Fruit fly (Drosophila melanogaster) whole organism, embryonic: Measurements from ENCODE around the gene CG9164.

Source experiments
- Atf3 ChIP-seq: fragments of 200-800 bp; sonication (Bioruptor generic); optimal IDR thresholded peaks from 3 replicates; lab custom pipeline; 2016; ENCODE audit warnings: missing biosample characterization, missing genetic modification characterization
- CG10267 ChIP-seq: fragments of 200-800 bp; sonication (Bioruptor generic); optimal IDR thresholded peaks from 2 replicates; lab custom pipeline; 2018; ENCODE audit warnings: missing biosample characterization, mild to moderate bottlenecking, missing genetic modification characterization, moderate library complexity
- CG10274 ChIP-seq: fragments of 200-800 bp; sonication (Bioruptor generic); optimal IDR thresholded peaks from 3 replicates; lab custom pipeline; 2017; ENCODE audit warnings: missing biosample characterization, mild to moderate bottlenecking, missing genetic modification characterization
- CG10543 ChIP-seq: fragments of 200-800 bp; sonication (Bioruptor generic); optimal IDR thresholded peaks from 3 replicates; lab custom pipeline; 2017; ENCODE audit warnings: missing biosample characterization, mild to moderate bottlenecking, missing genetic modification characterization, moderate library complexity
- CG11085 ChIP-seq: fragments of 200-800 bp; sonication (Bioruptor generic); IDR thresholded peaks from 2 replicates; pipeline ENCODE4 v1.3.6; 2022; ENCODE audit warnings: missing biosample characterization, missing genetic modification characterization
- CG11723 ChIP-seq: fragments of 200-800 bp; sonication (Bioruptor generic); optimal IDR thresholded peaks from 2 replicates; lab custom pipeline; 2017; ENCODE audit warnings: missing biosample characterization, mild to moderate bottlenecking, missing genetic modification characterization
- CG13775 ChIP-seq: fragments of 200-800 bp; sonication (Bioruptor generic); optimal IDR thresholded peaks from 3 replicates; lab custom pipeline; 2017; ENCODE audit warnings: missing biosample characterization, mild to moderate bottlenecking, missing genetic modification characterization
- CG14050 ChIP-seq: fragments of 200-800 bp; sonication (Bioruptor generic); IDR thresholded peaks from 3 replicates; pipeline ENCODE4 v1.3.6; 2022; ENCODE audit warnings: missing biosample characterization, missing genetic modification characterization
- CG15073 ChIP-seq: fragments of 200-800 bp; sonication (Bioruptor generic); optimal IDR thresholded peaks from 2 replicates; lab custom pipeline; 2016; ENCODE audit warnings: missing biosample characterization, missing genetic modification characterization
- CG15514 ChIP-seq: fragments of 200-800 bp; sonication (Bioruptor generic); optimal IDR thresholded peaks from 3 replicates; lab custom pipeline; 2017; ENCODE audit warnings: missing biosample characterization, missing genetic modification characterization, mild to moderate bottlenecking, moderate library complexity, missing genetic modification reagents
- CG2129 ChIP-seq: fragments of 200-800 bp; sonication (Bioruptor generic); IDR thresholded peaks from 2 replicates; pipeline ENCODE4 v1.3.6; 2022; ENCODE audit warnings: missing biosample characterization, missing genetic modification characterization; ENCODE audit not compliant: partially characterized antibody
- CG2678 ChIP-seq: fragments of 200-800 bp; sonication (Bioruptor generic); optimal IDR thresholded peaks from 3 replicates; lab custom pipeline; 2019; ENCODE audit warnings: missing biosample characterization, mild to moderate bottlenecking, missing genetic modification characterization, moderate library complexity
- CG2712 ChIP-seq: fragments of 200-800 bp; optimal IDR thresholded peaks from 3 replicates; lab custom pipeline; 2019; ENCODE audit warnings: missing biosample characterization, mild to moderate bottlenecking, missing genetic modification characterization, moderate library complexity
- CG31224 ChIP-seq: fragments of 200-800 bp; sonication (Bioruptor generic); IDR thresholded peaks from 2 replicates; pipeline ENCODE4 v1.3.6; 2022; ENCODE audit warnings: missing biosample characterization, missing genetic modification characterization
- CG3163 ChIP-seq: fragments of 200-800 bp; sonication (Bioruptor generic); optimal IDR thresholded peaks from 3 replicates; lab custom pipeline; 2016; ENCODE audit warnings: missing biosample characterization, missing genetic modification characterization
- CG34376 ChIP-seq: fragments of 200-800 bp; sonication (Bioruptor generic); optimal IDR thresholded peaks from 2 replicates; lab custom pipeline; 2018; ENCODE audit warnings: missing biosample characterization, mild to moderate bottlenecking, missing genetic modification characterization
- CG6765 ChIP-seq: fragments of 200-800 bp; sonication (Bioruptor generic); optimal IDR thresholded peaks from 3 replicates; lab custom pipeline; 2017; ENCODE audit warnings: missing biosample characterization, mild to moderate bottlenecking, missing genetic modification characterization
- CG7372 ChIP-seq: fragments of 200-800 bp; sonication (Bioruptor generic); IDR thresholded peaks from 2 replicates; pipeline ENCODE4 v1.3.6; 2022; ENCODE audit warnings: missing biosample characterization, missing genetic modification characterization
- CG7745 ChIP-seq: fragments of 200-800 bp; sonication (Bioruptor generic); optimal IDR thresholded peaks from 2 replicates; lab custom pipeline; 2018; ENCODE audit warnings: missing biosample characterization, mild to moderate bottlenecking, missing genetic modification characterization, moderate library complexity
- CG8388 ChIP-seq: fragments of 200-800 bp; sonication (Bioruptor generic); optimal IDR thresholded peaks from 2 replicates; lab custom pipeline; 2019; ENCODE audit warnings: missing biosample characterization, mild to moderate bottlenecking, missing genetic modification characterization, moderate library complexity
- CG8765 ChIP-seq: fragments of 200-800 bp; sonication (Bioruptor generic); IDR thresholded peaks from 2 replicates; pipeline ENCODE4 v1.3.6; 2022; ENCODE audit warnings: missing biosample characterization, missing genetic modification characterization
- CG9609 ChIP-seq: fragments of 200-800 bp; sonication (Bioruptor generic); optimal IDR thresholded peaks from 3 replicates; lab custom pipeline; 2016; ENCODE audit warnings: missing biosample characterization, missing genetic modification characterization
- CTCF ChIP-seq: fragments of 200-800 bp; sonication (Bioruptor generic); optimal IDR thresholded peaks from 2 replicates; lab custom pipeline; 2017; ENCODE audit warnings: missing biosample characterization, mild to moderate bottlenecking, missing genetic modification characterization, moderate library complexity
- CrebB ChIP-seq: fragments of 200-800 bp; sonication (Bioruptor generic); optimal IDR thresholded peaks from 3 replicates; lab custom pipeline; 2018; ENCODE audit warnings: missing biosample characterization, mild to moderate bottlenecking, missing genetic modification characterization
- Drgx ChIP-seq: fragments of 200-800 bp; sonication (Bioruptor generic); IDR thresholded peaks from 2 replicates; pipeline ENCODE4 v1.3.6; 2022; ENCODE audit warnings: missing biosample characterization, missing genetic modification characterization
- HHEX ChIP-seq: fragments of 200-800 bp; sonication (Bioruptor generic); optimal IDR thresholded peaks from 3 replicates; lab custom pipeline; 2017; ENCODE audit warnings: missing biosample characterization, mild to moderate bottlenecking, missing genetic modification characterization, missing genetic modification reagents
- HLH3B ChIP-seq: fragments of 200-800 bp; sonication (Bioruptor generic); IDR thresholded peaks from 2 replicates; pipeline ENCODE4 v1.3.6; 2022; ENCODE audit warnings: missing biosample characterization, missing genetic modification characterization
- Hr51 ChIP-seq, 2 experiments: fragments of 200-800 bp; sonication (Bioruptor generic); optimal IDR thresholded peaks; 2 replicates in 1 of 2; 3 replicates in 1 of 2; lab custom pipeline; 2016 to 2018; ENCODE audit warnings: missing biosample characterization in 2 of 2, missing genetic modification characterization in 2 of 2, mild to moderate bottlenecking in 1 of 2, moderate library complexity in 1 of 2
- Pdp1 ChIP-seq, 2 experiments: fragments of 200-800 bp; sonication (Bioruptor generic); optimal IDR thresholded peaks; 3 replicates each; lab custom pipeline; 2016; ENCODE audit warnings: missing biosample characterization in 2 of 2, missing genetic modification characterization in 2 of 2, mild to moderate bottlenecking in 1 of 2, moderate library complexity in 1 of 2
- Ssrp ChIP-seq: fragments of 200-800 bp; sonication (Bioruptor generic); optimal IDR thresholded peaks from 2 replicates; lab custom pipeline; 2018; ENCODE audit warnings: missing biosample characterization, mild to moderate bottlenecking, missing genetic modification characterization, moderate library complexity
- Stat92E ChIP-seq, 3 experiments: fragments of >200 bp in 2 of 3; fragments of 200-800 bp in 1 of 3; sonication (Bioruptor generic) in 1 of 3; optimal IDR thresholded peaks; 2 replicates each; lab custom pipeline; 2017 to 2019; ENCODE audit warnings: missing biosample characterization in 3 of 3, missing genetic modification characterization in 3 of 3, mild to moderate bottlenecking in 1 of 3, moderate library complexity in 1 of 3
- Xbp1 ChIP-seq: fragments of 200-800 bp; sonication (Bioruptor generic); optimal IDR thresholded peaks from 3 replicates; lab custom pipeline; 2016; ENCODE audit warnings: missing biosample characterization, mild to moderate bottlenecking, missing genetic modification characterization
- br ChIP-seq: fragments of >200 bp; optimal IDR thresholded peaks from 2 replicates; lab custom pipeline; 2017
- chm ChIP-seq: fragments of 200-800 bp; sonication (Bioruptor generic); IDR thresholded peaks from 2 replicates; pipeline ENCODE4 v1.3.6; 2022; ENCODE audit warnings: missing biosample characterization, missing genetic modification characterization
- corto ChIP-seq: fragments of 200-800 bp; sonication (Bioruptor generic); optimal IDR thresholded peaks from 2 replicates; lab custom pipeline; 2016; ENCODE audit warnings: missing biosample characterization, mild to moderate bottlenecking, missing genetic modification characterization, moderate library complexity
- dati ChIP-seq: fragments of 200-800 bp; sonication (Bioruptor generic); IDR thresholded peaks from 2 replicates; pipeline ENCODE4 v1.3.6; 2022; ENCODE audit warnings: missing biosample characterization, missing genetic modification characterization
- en ChIP-seq: fragments of 200-800 bp; sonication (Bioruptor generic); optimal IDR thresholded peaks from 2 replicates; lab custom pipeline; 2016; ENCODE audit warnings: missing biosample characterization, missing genetic modification characterization
- ewg ChIP-seq: fragments of 200-800 bp; sonication (Bioruptor generic); optimal IDR thresholded peaks from 3 replicates; lab custom pipeline; 2017; ENCODE audit warnings: mild to moderate bottlenecking, missing biosample characterization, missing genetic modification reagents, missing genetic modification characterization
- gce ChIP-seq: fragments of 200-800 bp; sonication (Bioruptor generic); IDR thresholded peaks from 3 replicates; pipeline ENCODE4 v1.3.6; 2022; ENCODE audit warnings: missing biosample characterization, missing genetic modification characterization
- gsb ChIP-seq: fragments of 200-800 bp; sonication (Bioruptor generic); IDR thresholded peaks from 2 replicates; pipeline ENCODE4 v1.3.6; 2022; ENCODE audit warnings: missing biosample characterization, missing genetic modification characterization
- insv ChIP-seq, 2 experiments: fragments of 200-800 bp; sonication (Bioruptor generic); optimal IDR thresholded peaks; 3 replicates each; lab custom pipeline; 2016 to 2018; ENCODE audit warnings: missing biosample characterization in 2 of 2, missing genetic modification characterization in 2 of 2
- nau ChIP-seq: fragments of 200-800 bp; sonication (Bioruptor generic); optimal IDR thresholded peaks from 3 replicates; lab custom pipeline; 2017; ENCODE audit warnings: missing biosample characterization, mild to moderate bottlenecking, missing genetic modification characterization, missing genetic modification reagents
- nerfin-2 ChIP-seq: fragments of 200-800 bp; sonication (Bioruptor generic); IDR thresholded peaks from 2 replicates; pipeline ENCODE4 v1.3.6; 2022; ENCODE audit warnings: missing biosample characterization, missing genetic modification characterization; ENCODE audit not compliant: partially characterized antibody
- odd ChIP-seq: fragments of 200-800 bp; sonication (Bioruptor generic); optimal IDR thresholded peaks from 2 replicates; lab custom pipeline; 2017; ENCODE audit warnings: missing biosample characterization, mild to moderate bottlenecking, missing genetic modification characterization
- slou ChIP-seq: fragments of 200-800 bp; sonication (Bioruptor generic); optimal IDR thresholded peaks from 3 replicates; lab custom pipeline; 2016; ENCODE audit warnings: missing biosample characterization, missing genetic modification characterization
- tap ChIP-seq: fragments of 200-800 bp; optimal IDR thresholded peaks from 3 replicates; lab custom pipeline; 2019; ENCODE audit warnings: missing biosample characterization, mild to moderate bottlenecking, missing genetic modification characterization, moderate library complexity
- twi ChIP-seq: fragments of 200-800 bp; optimal IDR thresholded peaks from 2 replicates; lab custom pipeline; 2019; ENCODE audit warnings: missing biosample characterization, mild to moderate bottlenecking, missing genetic modification characterization, moderate library complexity
- tx ChIP-seq: fragments of 200-800 bp; sonication (Bioruptor generic); optimal IDR thresholded peaks from 2 replicates; lab custom pipeline; 2016; ENCODE audit warnings: missing biosample characterization, missing genetic modification characterization
- yki ChIP-seq: fragments of >200 bp; optimal IDR thresholded peaks from 3 replicates; lab custom pipeline; 2018
- zfh2 ChIP-seq: fragments of 200-800 bp; sonication (Bioruptor generic); optimal IDR thresholded peaks from 2 replicates; lab custom pipeline; 2016; ENCODE audit warnings: missing biosample characterization, missing genetic modification characterization

CG9164 gene

dm6 chrX:15385176-15386056, at the start of gene CG9164 (continued):
- TF ChIP-seq Pdp1 (GFP tag; optimal IDR thresholded peaks at IDR 0.05; lab: Kevin White, UChicago) (no peak), Hr51 (GFP tag; optimal IDR thresholded peaks at IDR 0.05; lab: Kevin White, UChicago) (no peak), CG10274 (no peak), CG11723 (GFP tag; lab: Kevin White, UChicago) (no peak), ewg (GFP tag; lab: Kevin White, UChicago) (peak; percentile 98), CG14050 (GFP tag; lab: Robert Waterston, UW) (no peak), zfh2 (GFP tag; lab: Kevin White, UChicago) (no peak), CG2678 (tag; lab: Kevin White, UChicago) (no peak), tx (GFP tag; lab: Kevin White, UChicago) (no peak), nau (GFP tag; lab: Kevin White, UChicago) (no peak), yki (no peak), CG11085 (GFP tag; lab: Robert Waterston, UW) (no peak), CG8388 (GFP tag; lab: Kevin White, UChicago) (no peak), CG9609 (GFP tag; lab: Kevin White, UChicago) (no peak), CG10267 (tag; lab: Kevin White, UChicago) (no peak), CG8765 (no peak), CG6765 (GFP tag; lab: Kevin White, UChicago) (no peak), tap (tag; lab: Kevin White, UChicago) (no peak), chm (GFP tag; lab: Robert Waterston, UW) (no peak), Ssrp (tag; lab: Kevin White, UChicago) (no peak), CG3163 (GFP tag; lab: Kevin White, UChicago) (no peak), CG2712 (no peak), insv (GFP tag; optimal IDR thresholded peaks at IDR 0.05; lab: Kevin White, UChicago) (no peak), dati (GFP tag; lab: Robert Waterston, UW) (no peak), CG34376 (GFP tag; lab: Kevin White, UChicago) (no peak), HLH3B (GFP tag; lab: Robert Waterston, UW) (no peak), Stat92E (GFP tag; optimal IDR thresholded peaks at IDR 0.05; lab: Kevin White, UChicago) (no peak), CG15073 (GFP tag; lab: Kevin White, UChicago) (no peak), gce (GFP tag; lab: Robert Waterston, UW) (no peak), slou (no peak), Xbp1 (GFP tag; lab: Kevin White, UChicago) (no peak), CG7745 (tag; lab: Kevin White, UChicago) (no peak), CTCF (peak; percentile 88), CG10543 (GFP tag; lab: Kevin White, UChicago) (peak; percentile 58), nerfin-2 (GFP tag; lab: Robert Waterston, UW) (no peak), Drgx (GFP tag; lab: Robert Waterston, UW) (no peak), CG13775 (no peak), gsb (GFP tag; lab: Robert Waterston, UW) (no peak), en (GFP tag; lab: Kevin White, UChicago) (no peak), CG7372 (GFP tag; lab: Robert Waterston, UW) (peak; percentile 67), twi (tag; lab: Kevin White, UChicago) (no peak), br (lab: Kevin White, UChicago) (no peak), CG15514 (GFP tag; lab: Kevin White, UChicago) (peak; percentile 4), CG31224 (GFP tag; lab: Robert Waterston, UW) (no peak), CrebB (tag; lab: Kevin White, UChicago) (no peak), corto (GFP tag; lab: Kevin White, UChicago) (no peak), Atf3 (GFP tag; lab: Kevin White, UChicago) (no peak), CG2129 (no peak), HHEX (GFP tag; lab: Kevin White, UChicago) (no peak), odd (GFP tag; lab: Kevin White, UChicago) (no peak)
